ENCODE assay signal across 2 worm cellular contexts in genomic region chrX:13442446-13442845, ce11.
TF ChIP-seq lines count a peak whose summit lies in the region.

No protein-coding gene starts in this region.

TF ChIP-seq in whole organism, L2 larva, 48 proteins besides CTCF, POLR2A, EP300 and RAD21 (continued from another document):
- TF ChIP-seq ztf-1 (GFP tag; conservative IDR thresholded peaks at IDR 0.05; lab: Robert Waterston, UW) (no peak), lin-13 (GFP tag; optimal IDR thresholded peaks at IDR 0.05; lab: Kevin White, UChicago) (no peak), aly-2 (tag; optimal IDR thresholded peaks at IDR 0.05; lab: Kevin White, UChicago) (no peak), ztf-4 (tag; optimal IDR thresholded peaks at IDR 0.05; lab: Kevin White, UChicago) (no peak), unc-55 (GFP tag; optimal IDR thresholded peaks at IDR 0.05; lab: Kevin White, UChicago) (peak; percentile 45), snpc-4 (tag; optimal IDR thresholded peaks at IDR 0.05; lab: Kevin White, UChicago) (peak; percentile 3), blmp-1 (tag; optimal IDR thresholded peaks at IDR 0.05; lab: Kevin White, UChicago; ENCODE audit: insufficient read depth) (no peak), sma-3 (GFP tag; optimal IDR thresholded peaks at IDR 0.05; lab: Kevin White, UChicago) (peak; percentile 31), zag-1 (tag; optimal IDR thresholded peaks at IDR 0.05; lab: Kevin White, UChicago) (no peak), nhr-237 (tag; optimal IDR thresholded peaks at IDR 0.05; lab: Kevin White, UChicago) (no peak), C34F6.9 (tag; optimal IDR thresholded peaks at IDR 0.05; lab: Kevin White, UChicago) (no peak), skn-1 (tag; optimal IDR thresholded peaks at IDR 0.05; lab: Kevin White, UChicago) (no peak), sma-9 (GFP tag; optimal IDR thresholded peaks at IDR 0.05; lab: Kevin White, UChicago) (peak; percentile 62), sma-9 (tag; optimal IDR thresholded peaks at IDR 0.05; lab: Kevin White, UChicago) (no peak), ama-1 (optimal IDR thresholded peaks at IDR 0.05; lab: Kevin White, UChicago) (no peak), nhr-77 (tag; optimal IDR thresholded peaks at IDR 0.05; lab: Kevin White, UChicago) (no peak), nhr-12 (tag; optimal IDR thresholded peaks at IDR 0.05; lab: Kevin White, UChicago) (no peak), ZK546.5 (tag; optimal IDR thresholded peaks at IDR 0.05; lab: Kevin White, UChicago) (no peak), gmeb-1 (tag; optimal IDR thresholded peaks at IDR 0.05; lab: Kevin White, UChicago) (peak; percentile 35), elt-1 (tag; optimal IDR thresholded peaks at IDR 0.05; lab: Kevin White, UChicago) (no peak), lsy-2 (tag; optimal IDR thresholded peaks at IDR 0.05; lab: Kevin White, UChicago) (no peak), nhr-6 (tag; optimal IDR thresholded peaks at IDR 0.05; lab: Kevin White, UChicago) (no peak), egl-27 (tag; optimal IDR thresholded peaks at IDR 0.05; lab: Kevin White, UChicago) (no peak), lin-11 (tag; optimal IDR thresholded peaks at IDR 0.05; lab: Kevin White, UChicago) (peak; percentile 13)

TF ChIP-seq in whole organism, L4 larva, 104 proteins besides CTCF, POLR2A, EP300 and RAD21 (continued from another document):
- TF ChIP-seq unc-62 (GFP tag; optimal IDR thresholded peaks at IDR 0.05 in 1 of 2; lab: Kevin White, UChicago) (no peak), unc-62 (tag; optimal IDR thresholded peaks at IDR 0.05; lab: Kevin White, UChicago) (no peak), sdz-12 (GFP tag; optimal IDR thresholded peaks at IDR 0.05; lab: Kevin White, UChicago) (no peak), nhr-48 (tag; optimal IDR thresholded peaks at IDR 0.05; lab: Kevin White, UChicago) (peak; percentile 31), F37D6.2 (tag; optimal IDR thresholded peaks at IDR 0.05; lab: Kevin White, UChicago) (peak; percentile 66), nhr-11 (tag; optimal IDR thresholded peaks at IDR 0.05; lab: Kevin White, UChicago) (no peak), nhr-41 (GFP tag; IDR thresholded peaks at IDR 0.05; lab: Robert Waterston, UW) (no peak), set-16 (GFP tag; IDR thresholded peaks at IDR 0.05; lab: Robert Waterston, UW) (no peak), jun-1 (tag; optimal IDR thresholded peaks at IDR 0.05; lab: Kevin White, UChicago) (peak; percentile 20), zip-2 (tag; optimal IDR thresholded peaks at IDR 0.05; lab: Kevin White, UChicago) (peak; percentile 23), nhr-6 (tag; optimal IDR thresholded peaks at IDR 0.05; lab: Kevin White, UChicago) (peak; percentile 16), madf-9 (GFP tag; conservative IDR thresholded peaks at IDR 0.05; lab: Robert Waterston, UW) (peak; percentile 75), daf-8 (GFP tag; IDR thresholded peaks at IDR 0.05; lab: Robert Waterston, UW) (no peak), ctbp-1 (GFP tag; IDR thresholded peaks at IDR 0.05; lab: Robert Waterston, UW) (0 out of 2 replicates have a peak, but pooled peaks have one; percentile 14), pqm-1 (tag; optimal IDR thresholded peaks at IDR 0.05; lab: Kevin White, UChicago) (no peak), hlh-30 (tag; optimal IDR thresholded peaks at IDR 0.05; lab: Kevin White, UChicago; ENCODE audit: insufficient read depth) (peak; percentile 70), zfp-2 (tag; optimal IDR thresholded peaks at IDR 0.05; lab: Kevin White, UChicago) (no peak), ceh-44 (GFP tag; IDR thresholded peaks at IDR 0.05; lab: Robert Waterston, UW) (0 out of 2 replicates have a peak, but pooled peaks have one; percentile 40), ces-1 (GFP tag; optimal IDR thresholded peaks at IDR 0.05; lab: Kevin White, UChicago) (no peak), zfp-3 (GFP tag; conservative IDR thresholded peaks at IDR 0.05; lab: Robert Waterston, UW) (peak; percentile 37; the same call in 1 of the 2 replicates), unc-130 (GFP tag; optimal IDR thresholded peaks at IDR 0.05; lab: Kevin White, UChicago) (no peak), ama-1 (optimal IDR thresholded peaks at IDR 0.05; lab: Kevin White, UChicago) (no peak), ceh-82 (tag; optimal IDR thresholded peaks at IDR 0.05; lab: Kevin White, UChicago) (no peak), mxl-3 (GFP tag; optimal IDR thresholded peaks at IDR 0.05; lab: Kevin White, UChicago) (peak; percentile 38), gei-8 (GFP tag; optimal IDR thresholded peaks at IDR 0.05; lab: Kevin White, UChicago) (no peak), dmd-6 (GFP tag; IDR thresholded peaks at IDR 0.05; lab: Robert Waterston, UW) (peak; percentile 65), arid-1 (GFP tag; conservative IDR thresholded peaks at IDR 0.05; lab: Robert Waterston, UW) (0 out of 2 replicates have a peak, but pooled peaks have one; percentile 53), mes-2 (tag; optimal IDR thresholded peaks at IDR 0.05; lab: Kevin White, UChicago; ENCODE audit: poor library complexity, severe bottlenecking) (peak; percentile 79), egl-43 (GFP tag; IDR thresholded peaks at IDR 0.05; lab: Robert Waterston, UW) (peak; percentile 83), hif-1 (tag; optimal IDR thresholded peaks at IDR 0.05; lab: Kevin White, UChicago) (no peak), nhr-111 (GFP tag; optimal IDR thresholded peaks at IDR 0.05; lab: Kevin White, UChicago) (no peak), fkh-10 (GFP tag; optimal IDR thresholded peaks at IDR 0.05; lab: Kevin White, UChicago) (peak; percentile 32), ztf-7 (tag; optimal IDR thresholded peaks at IDR 0.05; lab: Kevin White, UChicago) (peak; percentile 51), rbr-2 (tag; optimal IDR thresholded peaks at IDR 0.05; lab: Kevin White, UChicago) (peak; percentile 74), ceh-28 (tag; optimal IDR thresholded peaks at IDR 0.05; lab: Kevin White, UChicago) (no peak), dmd-9 (GFP tag; IDR thresholded peaks at IDR 0.05; lab: Robert Waterston, UW) (no peak), D1046.2 (GFP tag; IDR thresholded peaks at IDR 0.05; lab: Robert Waterston, UW) (0 out of 2 replicates have a peak, but pooled peaks have one; percentile 69), dpl-1 (GFP tag; optimal IDR thresholded peaks at IDR 0.05; lab: Kevin White, UChicago) (peak; percentile 5), snpc-1.2 (GFP tag; IDR thresholded peaks at IDR 0.05; lab: Robert Waterston, UW) (peak; percentile 81), T20F7.1 (GFP tag; optimal IDR thresholded peaks at IDR 0.05; lab: Kevin White, UChicago) (no peak), ZK546.5 (tag; optimal IDR thresholded peaks at IDR 0.05; lab: Kevin White, UChicago) (no peak), nhr-28 (tag; optimal IDR thresholded peaks at IDR 0.05; lab: Kevin White, UChicago) (no peak), daf-16 (GFP tag; optimal IDR thresholded peaks at IDR 0.05; lab: Kevin White, UChicago) (peak; percentile 0 to 37), daf-16 (tag; optimal IDR thresholded peaks at IDR 0.05; lab: Kevin White, UChicago) (peak; percentile 52), snpc-4 (tag; optimal IDR thresholded peaks at IDR 0.05; lab: Kevin White, UChicago) (no peak), ZK337.2 (GFP tag; IDR thresholded peaks at IDR 0.05; lab: Robert Waterston, UW) (peak; percentile 63), ztf-11 (tag; optimal IDR thresholded peaks at IDR 0.05; lab: Kevin White, UChicago) (no peak), hlh-11 (tag; optimal IDR thresholded peaks at IDR 0.05; lab: Kevin White, UChicago) (peak; percentile 47), nhr-76 (tag; optimal IDR thresholded peaks at IDR 0.05; lab: Kevin White, UChicago) (no peak), nhr-237 (tag; optimal IDR thresholded peaks at IDR 0.05; lab: Kevin White, UChicago) (no peak), nhr-10 (tag; optimal IDR thresholded peaks at IDR 0.05; lab: Kevin White, UChicago) (no peak), nhr-25 (tag; optimal IDR thresholded peaks at IDR 0.05; lab: Kevin White, UChicago; ENCODE audit: borderline replicate concordance, insufficient read depth) (no peak), lin-39 (tag; optimal IDR thresholded peaks at IDR 0.05; lab: Kevin White, UChicago) (no peak), tag-97 (GFP tag; IDR thresholded peaks at IDR 0.05; lab: Robert Waterston, UW) (no peak), lin-15B (tag; optimal IDR thresholded peaks at IDR 0.05; lab: Kevin White, UChicago) (no peak), lir-3 (tag; optimal IDR thresholded peaks at IDR 0.05; lab: Kevin White, UChicago) (no peak), T26A8.4 (GFP tag; IDR thresholded peaks at IDR 0.05; lab: Robert Waterston, UW) (peak; percentile 74), hmg-1.1 (GFP tag; IDR thresholded peaks at IDR 0.05; lab: Robert Waterston, UW) (peak; percentile 89), F10B5.3 (tag; optimal IDR thresholded peaks at IDR 0.05; lab: Kevin White, UChicago) (no peak), ceh-32 (tag; optimal IDR thresholded peaks at IDR 0.05; lab: Kevin White, UChicago; ENCODE audit: poor library complexity) (no peak), zip-11 (GFP tag; IDR thresholded peaks at IDR 0.05; lab: Robert Waterston, UW) (0 out of 2 replicates have a peak, but pooled peaks have one; percentile 27), duxl-1 (tag; optimal IDR thresholded peaks at IDR 0.05; lab: Kevin White, UChicago; ENCODE audit: poor library complexity) (no peak), R02D3.7 (tag; optimal IDR thresholded peaks at IDR 0.05; lab: Kevin White, UChicago) (no peak), Y5F2A.4 (GFP tag; optimal IDR thresholded peaks at IDR 0.05; lab: Kevin White, UChicago) (no peak), mxl-2 (GFP tag; conservative IDR thresholded peaks at IDR 0.05; lab: Robert Waterston, UW) (0 out of 2 replicates have a peak, but pooled peaks have one; percentile 11), lim-7 (GFP tag; IDR thresholded peaks at IDR 0.05; lab: Robert Waterston, UW) (peak; percentile 63), spr-1 (tag; optimal IDR thresholded peaks at IDR 0.05; lab: Kevin White, UChicago) (peak; percentile 44), unc-39 (tag; optimal IDR thresholded peaks at IDR 0.05; lab: Kevin White, UChicago) (no peak), cey-2 (tag; optimal IDR thresholded peaks at IDR 0.05; lab: Kevin White, UChicago; ENCODE audit: borderline replicate concordance, insufficient read depth) (no peak), mdl-1 (tag; optimal IDR thresholded peaks at IDR 0.05; lab: Kevin White, UChicago) (peak in 1 of 2 experiments; percentile 29), mdt-29 (GFP tag; IDR thresholded peaks at IDR 0.05; lab: Robert Waterston, UW) (no peak), tra-1 (GFP tag; IDR thresholded peaks at IDR 0.05; lab: Robert Waterston, UW) (0 out of 2 replicates have a peak, but pooled peaks have one; percentile 18), fos-1 (tag; optimal IDR thresholded peaks at IDR 0.05; lab: Kevin White, UChicago) (no peak), nhr-42 (GFP tag; IDR thresholded peaks at IDR 0.05; lab: Robert Waterston, UW) (0 out of 2 replicates have a peak, but pooled peaks have one; percentile 67), spr-3 (GFP tag; optimal IDR thresholded peaks at IDR 0.05; lab: Kevin White, UChicago) (no peak), egl-27 (tag; optimal IDR thresholded peaks at IDR 0.05; lab: Kevin White, UChicago) (no peak), attf-4 (tag; optimal IDR thresholded peaks at IDR 0.05; lab: Kevin White, UChicago) (no peak), pha-4 (GFP tag; IDR thresholded peaks at IDR 0.05; lab: Robert Waterston, UW) (no peak), pha-4 (tag; optimal IDR thresholded peaks at IDR 0.05; lab: Kevin White, UChicago) (no peak), lin-1 (GFP tag; IDR thresholded peaks at IDR 0.05; lab: Robert Waterston, UW) (no peak), vab-7 (GFP tag; IDR thresholded peaks at IDR 0.05; lab: Robert Waterston, UW) (peak; percentile 77), lsy-2 (tag; optimal IDR thresholded peaks at IDR 0.05; lab: Kevin White, UChicago) (no peak), dmd-8 (GFP tag; IDR thresholded peaks at IDR 0.05; lab: Robert Waterston, UW) (0 out of 2 replicates have a peak, but pooled peaks have one; percentile 61), nhr-102 (tag; optimal IDR thresholded peaks at IDR 0.05; lab: Kevin White, UChicago) (peak; percentile 56), aha-1 (tag; lab: Kevin White, UChicago) (no peak), daf-19 (GFP tag; conservative IDR thresholded peaks at IDR 0.05; lab: Robert Waterston, UW) (no peak)
